Fruit fly (Drosophila melanogaster) whole organism, wandering third instar larva: ENCODE measurements around the gene VhaPPA1-2.
A peak's percentile ranks its signal among the peaks of the same experiment; 100 is the strongest.

ENCODE experiments used
- Dfd ChIP-seq: fragments of >200 bp; optimal IDR thresholded peaks from 2 replicates; lab custom pipeline; 2017; ENCODE audit warnings: missing biosample characterization, missing genetic modification characterization
- N ChIP-seq: fragments of >200 bp; optimal IDR thresholded peaks from 2 replicates; lab custom pipeline; 2018; ENCODE audit warnings: missing biosample characterization, missing external identifiers, missing genetic modification characterization
- br ChIP-seq: fragments of 200-800 bp; sonication (Bioruptor generic); optimal IDR thresholded peaks from 2 replicates; lab custom pipeline; 2016; ENCODE audit warnings: missing biosample characterization, missing genetic modification characterization
- pan ChIP-seq: fragments of >200 bp; optimal IDR thresholded peaks from 2 replicates; lab custom pipeline; 2017
- psq ChIP-seq: fragments of 200-800 bp; sonication (Bioruptor generic); optimal IDR thresholded peaks from 3 replicates; lab custom pipeline; 2017; ENCODE audit warnings: missing biosample characterization, mild to moderate bottlenecking, missing genetic modification characterization, moderate library complexity
- usp ChIP-seq: fragments of >200 bp; optimal IDR thresholded peaks from 2 replicates; lab custom pipeline; 2017; ENCODE audit warnings: missing biosample characterization, missing genetic modification characterization

- TF ChIP-seq pan, result no peak
- TF ChIP-seq br (GFP tag; lab: Kevin White, UChicago), result no peak
- peak; percentile 62 for TF ChIP-seq psq (GFP tag; lab: Kevin White, UChicago)
- TF ChIP-seq Dfd (GFP tag; lab: Kevin White, UChicago), result no peak
- no peak for TF ChIP-seq usp
- no peak for TF ChIP-seq N (GFP tag; lab: Kevin White, UChicago)
These were observed 1.8 kb downstream of the VhaPPA1-2 start, which contains the start of the genes Nup93-2 and CG3817 for dm6 chr3R:14898280-14898756.
